Fruit fly (Drosophila melanogaster) whole organism, embryonic: Measurements from ENCODE around the gene Ldsdh1.

ENCODE experiments used
- ATbp ChIP-seq: fragments of 200-800 bp; sonication (Bioruptor generic); optimal IDR thresholded peaks from 2 replicates; lab custom pipeline; 2017; ENCODE audit warnings: missing biosample characterization, mild to moderate bottlenecking, missing genetic modification characterization, missing genetic modification reagents
- Bdp1 ChIP-seq: fragments of 200-800 bp; sonication (Bioruptor generic); optimal IDR thresholded peaks from 3 replicates; lab custom pipeline; 2016; ENCODE audit warnings: missing biosample characterization, missing genetic modification characterization
- CG10147 ChIP-seq: fragments of 200-800 bp; sonication (Bioruptor generic); optimal IDR thresholded peaks from 2 replicates; lab custom pipeline; 2019; ENCODE audit warnings: missing biosample characterization, mild to moderate bottlenecking, missing genetic modification characterization, moderate library complexity
- CG10267 ChIP-seq: fragments of 200-800 bp; sonication (Bioruptor generic); optimal IDR thresholded peaks from 2 replicates; lab custom pipeline; 2018; ENCODE audit warnings: missing biosample characterization, mild to moderate bottlenecking, missing genetic modification characterization, moderate library complexity
- CG10366 ChIP-seq: fragments of 200-800 bp; sonication (Bioruptor generic); IDR thresholded peaks from 2 replicates; pipeline ENCODE4 v1.3.6; 2022; ENCODE audit warnings: missing biosample characterization, missing genetic modification characterization
- CG11398 ChIP-seq: fragments of 200-800 bp; sonication (Bioruptor generic); optimal IDR thresholded peaks from 2 replicates; lab custom pipeline; 2016; ENCODE audit warnings: missing biosample characterization, missing genetic modification characterization
- CG12104 ChIP-seq: fragments of 200-800 bp; sonication (Bioruptor generic); optimal IDR thresholded peaks from 3 replicates; lab custom pipeline; 2016; ENCODE audit warnings: missing biosample characterization, missing genetic modification characterization
- CG12236 ChIP-seq: fragments of 200-800 bp; sonication (Bioruptor generic); optimal IDR thresholded peaks from 2 replicates; lab custom pipeline; 2016; ENCODE audit warnings: missing biosample characterization, missing genetic modification characterization
- CG12391 ChIP-seq: fragments of 200-800 bp; sonication (Bioruptor generic); optimal IDR thresholded peaks from 3 replicates; lab custom pipeline; 2018; ENCODE audit warnings: missing biosample characterization, mild to moderate bottlenecking, missing genetic modification characterization, moderate library complexity
- CG15011 ChIP-seq: fragments of 200-800 bp; sonication (Bioruptor generic); optimal IDR thresholded peaks from 3 replicates; lab custom pipeline; 2018; ENCODE audit warnings: missing biosample characterization, mild to moderate bottlenecking, missing genetic modification characterization
- CG3838 ChIP-seq: fragments of 200-800 bp; sonication (Bioruptor generic); optimal IDR thresholded peaks from 3 replicates; lab custom pipeline; 2016; ENCODE audit warnings: missing biosample characterization, missing genetic modification characterization
- CG3847 ChIP-seq: fragments of 200-800 bp; sonication (Bioruptor generic); IDR thresholded peaks from 2 replicates; pipeline ENCODE4 v1.3.6; 2022; ENCODE audit warnings: missing biosample characterization, missing genetic modification characterization
- CG43689 ChIP-seq: fragments of 200-800 bp; sonication (Bioruptor generic); IDR thresholded peaks from 2 replicates; pipeline ENCODE4 v1.3.6; 2022; ENCODE audit warnings: missing biosample characterization, missing genetic modification characterization
- CG6272 ChIP-seq: fragments of 200-800 bp; sonication (Bioruptor generic); IDR thresholded peaks from 2 replicates; pipeline ENCODE4 v1.3.6; 2022; ENCODE audit warnings: missing biosample characterization, missing genetic modification characterization
- CG7556 ChIP-seq: fragments of 200-800 bp; sonication (Bioruptor generic); optimal IDR thresholded peaks from 2 replicates; lab custom pipeline; 2017; ENCODE audit warnings: missing biosample characterization, mild to moderate bottlenecking, missing genetic modification characterization
- CG8359 ChIP-seq: fragments of 200-800 bp; sonication (Bioruptor generic); optimal IDR thresholded peaks from 2 replicates; lab custom pipeline; 2017; ENCODE audit warnings: missing biosample characterization, mild to moderate bottlenecking, missing genetic modification characterization, borderline replicate concordance
- CG8388 ChIP-seq: fragments of 200-800 bp; sonication (Bioruptor generic); optimal IDR thresholded peaks from 2 replicates; lab custom pipeline; 2019; ENCODE audit warnings: missing biosample characterization, mild to moderate bottlenecking, missing genetic modification characterization, moderate library complexity
- D ChIP-seq, 2 experiments: fragments of 200-800 bp in 1 of 2; fragments of >200 bp in 1 of 2; sonication (Bioruptor generic) in 1 of 2; optimal IDR thresholded peaks; 2 replicates in 1 of 2; 3 replicates in 1 of 2; lab custom pipeline; 2017; ENCODE audit warnings: mild to moderate bottlenecking in 1 of 2, missing biosample characterization in 1 of 2, missing genetic modification characterization in 1 of 2, missing genetic modification reagents in 1 of 2
- D19B ChIP-seq: fragments of 200-800 bp; sonication (Bioruptor generic); optimal IDR thresholded peaks from 2 replicates; lab custom pipeline; 2017; ENCODE audit warnings: missing biosample characterization, mild to moderate bottlenecking, missing genetic modification characterization
- Dbx ChIP-seq: fragments of 200-800 bp; sonication (Bioruptor generic); IDR thresholded peaks from 3 replicates; pipeline ENCODE4 v1.3.6; 2022; ENCODE audit warnings: missing biosample characterization, missing genetic modification characterization
- Dip2 ChIP-seq: fragments of 200-800 bp; sonication (Bioruptor generic); IDR thresholded peaks from 2 replicates; pipeline ENCODE4 v1.3.6; 2022; ENCODE audit warnings: missing biosample characterization, missing genetic modification characterization
- Ets97D ChIP-seq: fragments of 200-800 bp; sonication (Bioruptor generic); optimal IDR thresholded peaks from 3 replicates; lab custom pipeline; 2016; ENCODE audit warnings: missing biosample characterization, missing genetic modification characterization
- Gsc ChIP-seq: fragments of 200-800 bp; sonication (Bioruptor generic); IDR thresholded peaks from 2 replicates; pipeline ENCODE4 v1.3.6; 2022; ENCODE audit warnings: missing biosample characterization, missing genetic modification characterization
- Mrtf ChIP-seq: fragments of 200-800 bp; sonication (Bioruptor generic); IDR thresholded peaks from 3 replicates; pipeline ENCODE4 v1.3.6; 2022; ENCODE audit warnings: missing biosample characterization, missing genetic modification characterization
- NC2α ChIP-seq: fragments of 200-800 bp; sonication (Bioruptor generic); optimal IDR thresholded peaks from 2 replicates; lab custom pipeline; 2016; ENCODE audit warnings: missing biosample characterization, missing genetic modification characterization
- NK7.1 ChIP-seq: fragments of 200-800 bp; sonication (Bioruptor generic); optimal IDR thresholded peaks from 3 replicates; lab custom pipeline; 2016; ENCODE audit warnings: missing biosample characterization, missing genetic modification characterization
- Six4 ChIP-seq: fragments of 200-800 bp; sonication (Bioruptor generic); optimal IDR thresholded peaks from 2 replicates; lab custom pipeline; 2016; ENCODE audit warnings: missing biosample characterization, missing genetic modification characterization
- Sox102F ChIP-seq: fragments of 200-800 bp; sonication (Bioruptor generic); optimal IDR thresholded peaks from 2 replicates; lab custom pipeline; 2018; ENCODE audit warnings: missing biosample characterization, mild to moderate bottlenecking, missing genetic modification characterization, moderate library complexity
- Sry-δ ChIP-seq: fragments of 200-800 bp; sonication (Bioruptor generic); optimal IDR thresholded peaks from 2 replicates; lab custom pipeline; 2016; ENCODE audit warnings: missing biosample characterization, missing genetic modification characterization
- aop ChIP-seq: fragments of 200-800 bp; sonication (Bioruptor generic); IDR thresholded peaks from 2 replicates; pipeline ENCODE4 v1.3.6; 2022; ENCODE audit warnings: missing biosample characterization, missing genetic modification characterization
- crp ChIP-seq, 2 experiments: fragments of 200-800 bp; sonication (Bioruptor generic); optimal IDR thresholded peaks; 2 replicates in 1 of 2; 3 replicates in 1 of 2; lab custom pipeline; 2017; ENCODE audit warnings: missing biosample characterization in 2 of 2, missing genetic modification characterization in 2 of 2, mild to moderate bottlenecking in 1 of 2, moderate library complexity in 1 of 2
- cwo ChIP-seq: fragments of 200-800 bp; sonication (Bioruptor generic); optimal IDR thresholded peaks from 3 replicates; lab custom pipeline; 2017; ENCODE audit warnings: missing biosample characterization, missing genetic modification characterization, mild to moderate bottlenecking, moderate library complexity, missing genetic modification reagents
- fd3F ChIP-seq: fragments of 200-800 bp; sonication (Bioruptor generic); optimal IDR thresholded peaks from 2 replicates; lab custom pipeline; 2018; ENCODE audit warnings: missing biosample characterization, mild to moderate bottlenecking, missing genetic modification characterization, moderate library complexity
- inv ChIP-seq: fragments of 200-800 bp; sonication (Bioruptor generic); IDR thresholded peaks from 2 replicates; pipeline ENCODE4 v1.3.6; 2022; ENCODE audit warnings: missing biosample characterization, missing genetic modification characterization; ENCODE audit not compliant: partially characterized antibody
- lilli ChIP-seq: fragments of 200-800 bp; sonication (Bioruptor generic); optimal IDR thresholded peaks from 3 replicates; lab custom pipeline; 2016; ENCODE audit warnings: missing biosample characterization, missing genetic modification characterization
- luna ChIP-seq: fragments of 200-800 bp; sonication (Bioruptor generic); optimal IDR thresholded peaks from 2 replicates; lab custom pipeline; 2016; ENCODE audit warnings: missing biosample characterization, missing genetic modification characterization
- nau ChIP-seq: fragments of 200-800 bp; sonication (Bioruptor generic); optimal IDR thresholded peaks from 3 replicates; lab custom pipeline; 2017; ENCODE audit warnings: missing biosample characterization, mild to moderate bottlenecking, missing genetic modification characterization, missing genetic modification reagents
- p53 ChIP-seq: fragments of 200-800 bp; sonication (Bioruptor generic); optimal IDR thresholded peaks from 2 replicates; lab custom pipeline; 2016; ENCODE audit warnings: missing biosample characterization, missing genetic modification characterization
- pan ChIP-seq, 4 experiments: fragments of >200 bp in 3 of 4; fragments of 200-800 bp in 1 of 4; sonication (Bioruptor generic) in 1 of 4; optimal IDR thresholded peaks in 3 of 4; IDR thresholded peaks in 1 of 4; 2 replicates each; pipeline versions ENCODE4 v1.3.6 to Lab custom; 2017 to 2022; ENCODE audit warnings: missing biosample characterization in 2 of 4, missing genetic modification characterization in 2 of 4, mixed read lengths in 1 of 4
- phol ChIP-seq: fragments of 200-800 bp; sonication (Bioruptor generic); optimal IDR thresholded peaks from 3 replicates; lab custom pipeline; 2018; ENCODE audit warnings: missing biosample characterization, mild to moderate bottlenecking, missing genetic modification characterization, moderate library complexity
- prd ChIP-seq, 3 experiments: fragments of >200 bp in 2 of 3; fragments of 200-800 bp in 1 of 3; sonication (Bioruptor generic) in 1 of 3; optimal IDR thresholded peaks in 2 of 3; IDR thresholded peaks in 1 of 3; 2 replicates in 2 of 3; 3 replicates in 1 of 3; pipeline versions ENCODE4 v1.3.6 to Lab custom; 2017 to 2022; ENCODE audit warnings: missing biosample characterization in 1 of 3, missing genetic modification characterization in 1 of 3
- ranshi ChIP-seq: fragments of 200-800 bp; sonication (Bioruptor generic); IDR thresholded peaks from 2 replicates; pipeline ENCODE4 v1.3.6; 2022; ENCODE audit warnings: missing biosample characterization, missing genetic modification characterization
- sr ChIP-seq: fragments of 200-800 bp; sonication (Bioruptor generic); IDR thresholded peaks from 3 replicates; pipeline ENCODE4 v1.3.6; 2022; ENCODE audit warnings: missing biosample characterization, missing genetic modification characterization
- tna ChIP-seq: fragments of 200-800 bp; sonication (Bioruptor generic); IDR thresholded peaks from 2 replicates; pipeline ENCODE4 v1.3.6; 2022; ENCODE audit warnings: missing biosample characterization, missing genetic modification characterization; ENCODE audit not compliant: partially characterized antibody
- twi ChIP-seq: fragments of 200-800 bp; optimal IDR thresholded peaks from 2 replicates; lab custom pipeline; 2019; ENCODE audit warnings: missing biosample characterization, mild to moderate bottlenecking, missing genetic modification characterization, moderate library complexity
- unpg ChIP-seq: fragments of 200-800 bp; sonication (Bioruptor generic); optimal IDR thresholded peaks from 3 replicates; lab custom pipeline; 2018; ENCODE audit warnings: missing biosample characterization, mild to moderate bottlenecking, missing genetic modification characterization, moderate library complexity
- wdn ChIP-seq: fragments of 200-800 bp; sonication (Bioruptor generic); IDR thresholded peaks from 2 replicates; pipeline ENCODE4 v1.3.6; 2022; ENCODE audit warnings: missing biosample characterization, missing genetic modification characterization

Gene Ldsdh1

dm6 chrX:8101479-8102198 is 20.2 kb upstream of the Ldsdh1 start, which contains the start of gene CG2258 (continued):
- peak; percentile 89 for TF ChIP-seq ranshi (GFP tag; lab: Robert Waterston, UW)
- peak; percentile 15 for TF ChIP-seq CG12236
- no peak for TF ChIP-seq pan (optimal IDR thresholded peaks at IDR 0.05; lab: Kevin White, UChicago)
- peak in 1 of 2 experiments; percentile 91 for TF ChIP-seq pan (GFP tag; optimal IDR thresholded peaks at IDR 0.05 in 1 of 2, IDR thresholded peaks at IDR 0.05 in 1 of 2)
- TF ChIP-seq ATbp (GFP tag; lab: Kevin White, UChicago), result peak; percentile 92
- TF ChIP-seq aop (GFP tag; lab: Robert Waterston, UW), result 0 out of 2 replicates have a peak, but pooled peaks have one; percentile 34
- TF ChIP-seq Sox102F (GFP tag; lab: Kevin White, UChicago), result peak; percentile 94
- peak; percentile 52 for TF ChIP-seq D19B
- TF ChIP-seq CG15011 (GFP tag; lab: Kevin White, UChicago), result peak; percentile 76
- peak; percentile 46 for TF ChIP-seq lilli (GFP tag; lab: Kevin White, UChicago)
- peak; percentile 51 for TF ChIP-seq NK7.1 (GFP tag; lab: Kevin White, UChicago)
- TF ChIP-seq wdn, result peak; percentile 63; the same call in 1 of the 2 replicates
- TF ChIP-seq CG8388 (GFP tag; lab: Kevin White, UChicago), result peak; percentile 87
- TF ChIP-seq CG6272 (GFP tag; lab: Robert Waterston, UW), result peak; percentile 67
- TF ChIP-seq Dip2, result no peak
- TF ChIP-seq tna (GFP tag; lab: Robert Waterston, UW), result 0 out of 2 replicates have a peak, but pooled peaks have one; percentile 16
- TF ChIP-seq Ets97D (GFP tag; lab: Kevin White, UChicago), result peak; percentile 47
- peak; percentile 82 for TF ChIP-seq Sry-δ (GFP tag; lab: Kevin White, UChicago)
- TF ChIP-seq Dbx (GFP tag; lab: Robert Waterston, UW), result peak; percentile 62; the same call in 1 of the 3 replicates
- TF ChIP-seq CG12391 (tag; lab: Kevin White, UChicago), result peak; percentile 83
- peak; percentile 73 for TF ChIP-seq Six4 (GFP tag; lab: Kevin White, UChicago)
- no peak for TF ChIP-seq prd (optimal IDR thresholded peaks at IDR 0.05; lab: Kevin White, UChicago)
- TF ChIP-seq prd (GFP tag; IDR thresholded peaks at IDR 0.05; lab: Robert Waterston, UW), result peak; percentile 86
- TF ChIP-seq inv (GFP tag; lab: Robert Waterston, UW), result no peak
- peak; percentile 83 for TF ChIP-seq CG3847 (GFP tag; lab: Robert Waterston, UW)
- TF ChIP-seq Gsc (GFP tag; lab: Robert Waterston, UW), result peak; percentile 61
- peak; percentile 60 for TF ChIP-seq CG12104 (GFP tag; lab: Kevin White, UChicago)
- TF ChIP-seq luna (GFP tag; lab: Kevin White, UChicago), result no peak
- TF ChIP-seq sr (GFP tag; lab: Robert Waterston, UW), result peak; percentile 70; the same call in 1 of the 3 replicates
- peak; percentile 81 for TF ChIP-seq fd3F (GFP tag; lab: Kevin White, UChicago)
- TF ChIP-seq cwo (GFP tag; lab: Kevin White, UChicago), result peak; percentile 74
- peak; percentile 74 for TF ChIP-seq CG10267 (tag; lab: Kevin White, UChicago)
- TF ChIP-seq nau, result peak; percentile 79
- peak; percentile 79 for TF ChIP-seq twi (tag; lab: Kevin White, UChicago)
- TF ChIP-seq CG10147, result peak; percentile 75
- TF ChIP-seq Mrtf (GFP tag; lab: Robert Waterston, UW), result peak; percentile 80
- peak; percentile 15 for TF ChIP-seq CG3838 (GFP tag; lab: Kevin White, UChicago)
- peak; percentile 92 for TF ChIP-seq unpg (GFP tag; lab: Kevin White, UChicago)
- peak; percentile 66 for TF ChIP-seq CG11398
- TF ChIP-seq Bdp1 (GFP tag; lab: Kevin White, UChicago), result peak; percentile 45
- TF ChIP-seq CG8359 (GFP tag; lab: Kevin White, UChicago), result no peak
- TF ChIP-seq p53 (GFP tag; lab: Kevin White, UChicago), result no peak
- peak; percentile 64 for TF ChIP-seq CG43689 (GFP tag; lab: Robert Waterston, UW)
- peak; percentile 58 for TF ChIP-seq NC2α (GFP tag; lab: Kevin White, UChicago)
- TF ChIP-seq CG7556, result peak; percentile 76
- peak in 1 of 2 experiments; percentile 12 for TF ChIP-seq crp (GFP tag; optimal IDR thresholded peaks at IDR 0.05; lab: Kevin White, UChicago)
- peak; percentile 82 for TF ChIP-seq CG10366 (GFP tag; lab: Robert Waterston, UW)
- TF ChIP-seq phol (tag; lab: Kevin White, UChicago), result peak; percentile 85
- no peak for TF ChIP-seq D (optimal IDR thresholded peaks at IDR 0.05; lab: Kevin White, UChicago)
- peak; percentile 86 for TF ChIP-seq D (GFP tag; optimal IDR thresholded peaks at IDR 0.05; lab: Kevin White, UChicago)
